Fruit fly (Drosophila melanogaster) whole organism, embryonic: Measurements from ENCODE around the gene Taf6.

Experiments
- BtbVII ChIP-seq: fragments of 200-800 bp; sonication (Bioruptor generic); optimal IDR thresholded peaks from 3 replicates; lab custom pipeline; 2017; ENCODE audit warnings: missing biosample characterization, mild to moderate bottlenecking, missing genetic modification characterization
- Bteb2 ChIP-seq: fragments of 200-800 bp; sonication (Bioruptor generic); optimal IDR thresholded peaks from 2 replicates; lab custom pipeline; 2016; ENCODE audit warnings: missing biosample characterization, missing genetic modification characterization
- CG10543 ChIP-seq: fragments of 200-800 bp; sonication (Bioruptor generic); optimal IDR thresholded peaks from 3 replicates; lab custom pipeline; 2017; ENCODE audit warnings: missing biosample characterization, mild to moderate bottlenecking, missing genetic modification characterization, moderate library complexity
- CG10959 ChIP-seq: fragments of 200-800 bp; sonication (Bioruptor generic); IDR thresholded peaks from 2 replicates; pipeline ENCODE4 v1.3.6; 2022; ENCODE audit warnings: missing biosample characterization, missing genetic modification characterization
- CG14014 ChIP-seq: fragments of 200-800 bp; sonication (Bioruptor generic); IDR thresholded peaks from 2 replicates; pipeline ENCODE4 v1.3.6; 2022; ENCODE audit warnings: missing biosample characterization, missing genetic modification characterization
- CG17912 ChIP-seq: fragments of 200-800 bp; sonication (Bioruptor generic); optimal IDR thresholded peaks from 2 replicates; lab custom pipeline; 2018; ENCODE audit warnings: missing biosample characterization, mild to moderate bottlenecking, missing genetic modification characterization
- CG32772 ChIP-seq: fragments of 200-800 bp; sonication (Bioruptor generic); IDR thresholded peaks from 2 replicates; pipeline ENCODE4 v1.3.6; 2022; ENCODE audit warnings: missing biosample characterization, missing genetic modification characterization
- CG3726 ChIP-seq: fragments of 200-800 bp; sonication (Bioruptor generic); IDR thresholded peaks from 3 replicates; pipeline ENCODE4, ENCODE4 v1.3.6; 2022; ENCODE audit warnings: missing biosample characterization, missing genetic modification characterization
- CG4707 ChIP-seq: fragments of 200-800 bp; sonication (Bioruptor generic); optimal IDR thresholded peaks from 2 replicates; lab custom pipeline; 2018; ENCODE audit warnings: missing biosample characterization, mild to moderate bottlenecking, missing genetic modification characterization, moderate library complexity
- CG4854 ChIP-seq: fragments of 200-800 bp; sonication (Bioruptor generic); optimal IDR thresholded peaks from 2 replicates; lab custom pipeline; 2016; ENCODE audit warnings: missing biosample characterization, missing genetic modification characterization, inconsistent platforms
- CG6683 ChIP-seq: fragments of 200-800 bp; sonication (Bioruptor generic); optimal IDR thresholded peaks from 2 replicates; lab custom pipeline; 2017; ENCODE audit warnings: missing biosample characterization, mild to moderate bottlenecking, missing genetic modification characterization, missing genetic modification reagents
- CG7271 ChIP-seq: fragments of 200-800 bp; sonication (Bioruptor generic); optimal IDR thresholded peaks from 2 replicates; lab custom pipeline; 2018; ENCODE audit warnings: missing biosample characterization, mild to moderate bottlenecking, missing genetic modification characterization, moderate library complexity
- CG8388 ChIP-seq: fragments of 200-800 bp; sonication (Bioruptor generic); optimal IDR thresholded peaks from 2 replicates; lab custom pipeline; 2019; ENCODE audit warnings: missing biosample characterization, mild to moderate bottlenecking, missing genetic modification characterization, moderate library complexity
- CG9876 ChIP-seq: fragments of 200-800 bp; sonication (Bioruptor generic); optimal IDR thresholded peaks from 2 replicates; lab custom pipeline; 2016; ENCODE audit warnings: missing biosample characterization, missing genetic modification characterization
- Dbx ChIP-seq: fragments of 200-800 bp; sonication (Bioruptor generic); IDR thresholded peaks from 3 replicates; pipeline ENCODE4 v1.3.6; 2022; ENCODE audit warnings: missing biosample characterization, missing genetic modification characterization
- Fer3 ChIP-seq: fragments of 200-800 bp; sonication (Bioruptor generic); optimal IDR thresholded peaks from 2 replicates; lab custom pipeline; 2018; ENCODE audit warnings: missing biosample characterization, mild to moderate bottlenecking, missing genetic modification characterization, moderate library complexity
- H2.0 ChIP-seq: fragments of 200-800 bp; sonication (Bioruptor generic); IDR thresholded peaks from 2 replicates; pipeline ENCODE4 v1.3.6; 2022; ENCODE audit warnings: missing biosample characterization, missing genetic modification characterization
- Hmx ChIP-seq: fragments of 200-800 bp; sonication (Bioruptor generic); optimal IDR thresholded peaks from 2 replicates; lab custom pipeline; 2016; ENCODE audit warnings: missing biosample characterization, missing genetic modification characterization
- Lpt ChIP-seq: fragments of >200 bp; optimal IDR thresholded peaks from 2 replicates; lab custom pipeline; 2018; ENCODE audit warnings: missing biosample characterization, missing genetic modification characterization
- MBD-R2 ChIP-seq: fragments of 200-800 bp; sonication (Bioruptor generic); IDR thresholded peaks from 2 replicates; pipeline ENCODE4 v1.3.6; 2022; ENCODE audit warnings: missing biosample characterization, missing genetic modification characterization
- MESR4 ChIP-seq: fragments of 200-800 bp; sonication (Bioruptor generic); optimal IDR thresholded peaks from 2 replicates; lab custom pipeline; 2018; ENCODE audit warnings: missing biosample characterization, mild to moderate bottlenecking, missing genetic modification characterization, moderate library complexity
- Mes4 ChIP-seq: fragments of 200-800 bp; sonication (Bioruptor generic); optimal IDR thresholded peaks from 2 replicates; lab custom pipeline; 2016; ENCODE audit warnings: missing biosample characterization, missing genetic modification characterization
- NC2α ChIP-seq: fragments of 200-800 bp; sonication (Bioruptor generic); optimal IDR thresholded peaks from 2 replicates; lab custom pipeline; 2016; ENCODE audit warnings: missing biosample characterization, missing genetic modification characterization
- Rfx ChIP-seq: fragments of 200-800 bp; sonication (Bioruptor generic); IDR thresholded peaks from 2 replicates; pipeline ENCODE4 v1.3.6; 2022; ENCODE audit warnings: missing biosample characterization, missing genetic modification characterization
- Scr ChIP-seq: fragments of 200-800 bp; sonication (Bioruptor generic); IDR thresholded peaks from 2 replicates; pipeline ENCODE4 v1.3.6; 2022; ENCODE audit warnings: missing biosample characterization, missing genetic modification characterization; ENCODE audit not compliant: partially characterized antibody
- Stat92E ChIP-seq, 3 experiments: fragments of >200 bp in 2 of 3; fragments of 200-800 bp in 1 of 3; sonication (Bioruptor generic) in 1 of 3; optimal IDR thresholded peaks; 2 replicates each; lab custom pipeline; 2017 to 2019; ENCODE audit warnings: missing biosample characterization in 3 of 3, missing genetic modification characterization in 3 of 3, mild to moderate bottlenecking in 1 of 3, moderate library complexity in 1 of 3
- Xrp1 ChIP-seq: fragments of 200-800 bp; sonication (Bioruptor generic); IDR thresholded peaks from 2 replicates; pipeline ENCODE4 v1.3.6; 2022; ENCODE audit warnings: missing biosample characterization, missing genetic modification characterization
- ap ChIP-seq: fragments of 200-800 bp; sonication (Bioruptor generic); IDR thresholded peaks from 2 replicates; pipeline ENCODE4 v1.3.6; 2022; ENCODE audit warnings: missing biosample characterization, missing genetic modification characterization
- br ChIP-seq: fragments of >200 bp; optimal IDR thresholded peaks from 2 replicates; lab custom pipeline; 2017
- cato ChIP-seq: fragments of 200-800 bp; sonication (Bioruptor generic); optimal IDR thresholded peaks from 2 replicates; lab custom pipeline; 2016; ENCODE audit warnings: missing biosample characterization, missing genetic modification characterization, borderline replicate concordance
- dati ChIP-seq: fragments of 200-800 bp; sonication (Bioruptor generic); IDR thresholded peaks from 2 replicates; pipeline ENCODE4 v1.3.6; 2022; ENCODE audit warnings: missing biosample characterization, missing genetic modification characterization
- dimm ChIP-seq: fragments of 200-800 bp; sonication (Bioruptor generic); IDR thresholded peaks from 2 replicates; pipeline ENCODE4 v1.3.6; 2022; ENCODE audit warnings: missing biosample characterization, missing genetic modification characterization
- disco-r ChIP-seq: fragments of 200-800 bp; sonication (Bioruptor generic); optimal IDR thresholded peaks from 2 replicates; lab custom pipeline; 2016; ENCODE audit warnings: missing biosample characterization, missing genetic modification characterization
- dmrt11E ChIP-seq: fragments of 200-800 bp; sonication (Bioruptor generic); optimal IDR thresholded peaks from 3 replicates; lab custom pipeline; 2018; ENCODE audit warnings: missing biosample characterization, mild to moderate bottlenecking, missing genetic modification characterization, moderate library complexity
- en ChIP-seq: fragments of 200-800 bp; sonication (Bioruptor generic); optimal IDR thresholded peaks from 2 replicates; lab custom pipeline; 2016; ENCODE audit warnings: missing biosample characterization, missing genetic modification characterization
- eve ChIP-seq, 2 experiments: fragments of >200 bp; optimal IDR thresholded peaks; 2 replicates each; lab custom pipeline; 2017; ENCODE audit warnings: missing biosample characterization in 2 of 2, missing genetic modification characterization in 2 of 2
- gcm ChIP-seq: fragments of 200-800 bp; sonication (Bioruptor generic); optimal IDR thresholded peaks from 2 replicates; lab custom pipeline; 2019; ENCODE audit warnings: missing biosample characterization, mild to moderate bottlenecking, missing genetic modification characterization, moderate library complexity
- gfzf ChIP-seq: fragments of 200-800 bp; sonication (Bioruptor generic); optimal IDR thresholded peaks from 2 replicates; lab custom pipeline; 2016; ENCODE audit warnings: missing biosample characterization, mild to moderate bottlenecking, missing genetic modification characterization, moderate library complexity
- kay ChIP-seq: fragments of 200-800 bp; sonication (Bioruptor generic); optimal IDR thresholded peaks from 2 replicates; lab custom pipeline; 2016; ENCODE audit warnings: missing biosample characterization, missing genetic modification characterization
- knrl ChIP-seq: fragments of 200-800 bp; sonication (Bioruptor generic); IDR thresholded peaks from 3 replicates; pipeline ENCODE4 v1.3.6; 2022; ENCODE audit warnings: missing biosample characterization, missing genetic modification characterization; ENCODE audit not compliant: partially characterized antibody
- lilli ChIP-seq: fragments of 200-800 bp; sonication (Bioruptor generic); optimal IDR thresholded peaks from 3 replicates; lab custom pipeline; 2016; ENCODE audit warnings: missing biosample characterization, missing genetic modification characterization
- luna ChIP-seq: fragments of 200-800 bp; sonication (Bioruptor generic); optimal IDR thresholded peaks from 2 replicates; lab custom pipeline; 2016; ENCODE audit warnings: missing biosample characterization, missing genetic modification characterization
- mam ChIP-seq: fragments of 200-800 bp; sonication (Bioruptor generic); optimal IDR thresholded peaks from 3 replicates; lab custom pipeline; 2016; ENCODE audit warnings: missing biosample characterization, missing genetic modification characterization
- pan ChIP-seq, 4 experiments: fragments of >200 bp in 3 of 4; fragments of 200-800 bp in 1 of 4; sonication (Bioruptor generic) in 1 of 4; optimal IDR thresholded peaks in 3 of 4; IDR thresholded peaks in 1 of 4; 2 replicates each; pipeline versions ENCODE4 v1.3.6 to Lab custom; 2017 to 2022; ENCODE audit warnings: missing biosample characterization in 2 of 4, missing genetic modification characterization in 2 of 4, mixed read lengths in 1 of 4
- phol ChIP-seq: fragments of 200-800 bp; sonication (Bioruptor generic); optimal IDR thresholded peaks from 3 replicates; lab custom pipeline; 2018; ENCODE audit warnings: missing biosample characterization, mild to moderate bottlenecking, missing genetic modification characterization, moderate library complexity
- pzg ChIP-seq: fragments of 200-800 bp; sonication (Bioruptor generic); optimal IDR thresholded peaks from 3 replicates; lab custom pipeline; 2018; ENCODE audit warnings: missing biosample characterization, mild to moderate bottlenecking, missing genetic modification characterization, moderate library complexity
- ro ChIP-seq: fragments of 200-800 bp; sonication (Bioruptor generic); IDR thresholded peaks from 2 replicates; pipeline ENCODE4 v1.3.6; 2022; ENCODE audit warnings: missing biosample characterization, missing genetic modification characterization
- ttk ChIP-seq: fragments of 200-800 bp; sonication (Bioruptor generic); IDR thresholded peaks from 2 replicates; pipeline ENCODE4 v2.1.2; 2022; ENCODE audit warnings: missing biosample characterization, missing genetic modification characterization
- vnd ChIP-seq: fragments of 200-800 bp; sonication (Bioruptor generic); IDR thresholded peaks from 3 replicates; pipeline ENCODE4 v1.3.6; 2022; ENCODE audit warnings: missing biosample characterization, missing genetic modification characterization; ENCODE audit not compliant: partially characterized antibody
- wor ChIP-seq: fragments of 200-800 bp; sonication (Bioruptor generic); IDR thresholded peaks from 2 replicates; pipeline ENCODE4 v1.3.6; 2022; ENCODE audit warnings: missing biosample characterization, missing genetic modification characterization
- yki ChIP-seq: fragments of >200 bp; optimal IDR thresholded peaks from 3 replicates; lab custom pipeline; 2018

Gene Taf6

DNA sequence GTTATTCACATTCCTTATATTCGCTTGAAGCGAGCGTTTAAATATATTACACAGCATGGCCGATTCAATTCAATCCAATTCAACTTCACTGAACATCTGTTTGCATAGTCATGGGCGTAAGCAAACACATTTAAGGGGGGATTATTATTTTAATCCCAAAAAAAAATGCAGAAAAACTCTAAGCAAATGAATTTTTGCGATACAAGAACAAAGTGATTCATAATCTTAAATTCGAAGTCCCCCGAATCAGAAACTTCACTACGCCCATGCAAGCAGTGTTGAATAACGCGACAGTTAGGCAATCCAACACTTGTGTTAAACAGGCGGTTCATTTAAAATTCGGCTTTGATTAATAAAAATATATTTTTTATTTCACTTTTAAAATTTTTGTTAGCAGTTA, 8.5 kb upstream of the Taf6 start, which contains the start of gene CG14100 (continued):
- TF ChIP-seq dmrt11E (tag; lab: Kevin White, UChicago) (peak; percentile 100), CG4707 (peak; percentile 100), Stat92E (GFP tag; optimal IDR thresholded peaks at IDR 0.05; lab: Kevin White, UChicago) (peak in 1 of 3 experiments; percentile 100), CG4854 (GFP tag; lab: Kevin White, UChicago) (peak; percentile 100), vnd (GFP tag; lab: Robert Waterston, UW) (peak; percentile 8; the same call in 1 of the 3 replicates), ap (GFP tag; lab: Robert Waterston, UW) (peak; percentile 100), CG32772 (peak; percentile 100), kay (peak; percentile 100), eve (GFP tag; optimal IDR thresholded peaks at IDR 0.05; lab: Kevin White, UChicago) (peak in 1 of 2 experiments; percentile 91), CG8388 (GFP tag; lab: Kevin White, UChicago) (peak; percentile 100), ro (GFP tag; lab: Robert Waterston, UW) (peak; percentile 100), MBD-R2 (peak; percentile 100), ttk (GFP tag; lab: Robert Waterston, UW) (peak; percentile 100), knrl (GFP tag; lab: Robert Waterston, UW) (peak; percentile 52; the same call in 1 of the 3 replicates), cato (GFP tag; lab: Kevin White, UChicago) (peak; percentile 100), luna (peak; percentile 100), Xrp1 (GFP tag; lab: Robert Waterston, UW) (peak; percentile 100), CG10543 (GFP tag; lab: Kevin White, UChicago) (peak; percentile 100), CG10959 (GFP tag; lab: Robert Waterston, UW) (peak; percentile 100), pzg (GFP tag; lab: Kevin White, UChicago) (peak; percentile 90), wor (GFP tag; lab: Robert Waterston, UW) (peak; percentile 100), Scr (GFP tag; lab: Robert Waterston, UW) (0 out of 2 replicates have a peak, but pooled peaks have one; percentile 25), CG9876 (GFP tag; lab: Kevin White, UChicago) (peak; percentile 100), H2.0 (GFP tag; lab: Robert Waterston, UW) (peak; percentile 100), Bteb2 (GFP tag; lab: Kevin White, UChicago) (peak; percentile 100), gcm (GFP tag; lab: Kevin White, UChicago) (peak; percentile 100), phol (tag; lab: Kevin White, UChicago) (peak; percentile 100), br (no peak), CG7271 (tag; lab: Kevin White, UChicago) (peak; percentile 100), CG17912 (GFP tag; lab: Kevin White, UChicago) (peak; percentile 100), Fer3 (peak; percentile 100), CG14014 (GFP tag; lab: Robert Waterston, UW) (peak; percentile 100), Dbx (peak; percentile 100), Lpt (GFP tag; lab: Kevin White, UChicago) (no peak), dimm (GFP tag; lab: Robert Waterston, UW) (peak; percentile 100), Rfx (GFP tag; lab: Robert Waterston, UW) (peak; percentile 100), lilli (GFP tag; lab: Kevin White, UChicago) (peak; percentile 100), pan (optimal IDR thresholded peaks at IDR 0.05; lab: Kevin White, UChicago) (no peak), pan (GFP tag; optimal IDR thresholded peaks at IDR 0.05 in 1 of 2, IDR thresholded peaks at IDR 0.05 in 1 of 2) (peak in 1 of 2 experiments; percentile 100), disco-r (peak; percentile 100), dati (peak; percentile 100), Hmx (GFP tag; lab: Kevin White, UChicago) (peak; percentile 99), yki (lab: Kevin White, UChicago) (no peak), CG6683 (peak; percentile 99), Mes4 (GFP tag; lab: Kevin White, UChicago) (peak; percentile 100), CG3726 (peak; percentile 100), BtbVII (GFP tag; lab: Kevin White, UChicago) (peak; percentile 100), mam (GFP tag; lab: Kevin White, UChicago) (peak; percentile 100), gfzf (GFP tag; lab: Kevin White, UChicago) (peak; percentile 58), MESR4 (GFP tag; lab: Kevin White, UChicago) (peak; percentile 100), NC2α (GFP tag; lab: Kevin White, UChicago) (peak; percentile 100), en (peak; percentile 100)
